Fruit fly (Drosophila melanogaster) ovary, adult (tissue): ENCODE data around the gene fbl.
A peak's percentile ranks its signal among the peaks of the same experiment; 100 is the strongest.

Experiments used
- CG17801 ChIP-seq: fragments of 200-800 bp; optimal IDR thresholded peaks from 2 replicates; lab custom pipeline; 2019; ENCODE audit warnings: missing biosample characterization, mild to moderate bottlenecking, missing genetic modification characterization, moderate library complexity; ENCODE audit not compliant: partially characterized antibody

Gene fbl

dm6 chr3L:20427449-20427848 is 43.2 kb downstream of the fbl start, which contains the start of gene CG5274:
TSS of gene CG5274 (minus strand) at chr3L:20427666.
- no peak for TF ChIP-seq CG17801 (GFP tag; lab: Kevin White, UChicago)

DNA sequence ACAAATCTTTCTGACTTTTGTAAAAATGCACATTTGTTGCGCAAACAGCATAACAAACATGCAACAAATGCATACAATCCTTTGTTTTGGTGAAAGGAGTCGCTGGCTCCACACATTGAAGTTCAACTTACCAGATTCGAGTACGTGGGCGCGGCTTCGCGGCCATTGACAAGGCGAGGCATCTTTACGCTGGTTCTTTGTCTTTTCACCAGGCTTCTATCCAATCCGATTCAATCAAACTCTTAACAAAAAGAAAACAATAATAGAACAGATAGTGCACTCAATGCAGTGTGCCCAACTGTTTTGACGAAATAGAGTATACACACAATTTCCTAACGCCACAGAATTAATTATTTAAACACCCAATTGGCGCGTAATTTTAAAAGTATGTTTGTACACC is 46.0 kb downstream of the fbl start, which contains the start of gene CG5262:
TSS of gene CG5262 (minus strand) at position 294 of the 400 bp plus-strand sequence.
- TF ChIP-seq CG17801 (GFP tag; lab: Kevin White, UChicago) = peak; percentile 33

DNA sequence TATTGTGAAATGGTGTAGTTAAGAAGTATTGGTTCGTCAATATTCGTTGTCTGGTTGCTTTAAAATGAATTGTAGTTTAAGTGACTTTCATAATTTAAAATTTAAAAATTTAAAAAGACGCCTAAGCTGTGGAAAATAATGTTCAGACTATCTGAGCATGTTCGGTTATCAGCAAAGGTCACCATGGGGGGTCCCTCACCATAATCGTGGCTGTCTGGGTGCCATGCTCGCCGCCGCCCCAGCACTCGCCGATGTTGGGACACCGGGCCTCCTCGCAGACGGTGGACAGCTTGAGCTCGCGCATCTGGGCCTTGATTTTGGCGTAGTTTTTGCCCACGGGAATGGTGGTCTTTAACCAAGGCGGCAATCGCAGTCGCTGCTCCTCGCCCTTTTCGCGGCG is 47.4 kb downstream of the fbl start:
- no peak for TF ChIP-seq CG17801 (GFP tag; lab: Kevin White, UChicago)

DNA sequence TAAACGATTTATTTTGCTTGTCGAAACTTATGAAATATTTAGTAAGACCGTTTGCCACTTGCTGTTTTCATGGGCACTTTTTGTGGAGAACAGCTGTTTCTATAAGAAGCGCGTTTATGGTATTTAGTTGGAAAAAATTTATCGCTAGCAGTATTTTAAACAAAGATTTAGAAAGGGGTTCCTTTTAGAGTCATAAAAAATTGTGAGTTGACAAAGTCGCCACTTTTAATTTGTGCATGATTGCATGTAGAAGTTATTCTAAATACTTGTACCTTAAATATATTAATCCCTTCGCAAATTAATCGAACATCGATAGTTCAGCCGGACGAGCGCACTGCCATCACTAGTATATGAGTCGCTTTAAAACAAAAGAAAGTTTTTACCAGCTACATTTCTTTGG is 48.1 kb downstream of the fbl start, which contains the start of the genes Las and Psn:
TSS of gene Las (minus strand) at position 65 of the 400 bp plus-strand sequence.
TSS of gene Psn (plus strand) at position 172 of the 400 bp plus-strand sequence.
- peak; percentile 10 for TF ChIP-seq CG17801 (GFP tag; lab: Kevin White, UChicago)

- peak; percentile 5 for TF ChIP-seq CG17801 (GFP tag; lab: Kevin White, UChicago)
These were observed 51.8 kb downstream of the fbl start, which contains the start of the genes mRpL15 and CtIP for dm6 chr3L:20436069-20436468. TSS of gene mRpL15 (minus strand) at chr3L:20436209. TSS of gene CtIP (plus strand) at chr3L:20436250.

DNA sequence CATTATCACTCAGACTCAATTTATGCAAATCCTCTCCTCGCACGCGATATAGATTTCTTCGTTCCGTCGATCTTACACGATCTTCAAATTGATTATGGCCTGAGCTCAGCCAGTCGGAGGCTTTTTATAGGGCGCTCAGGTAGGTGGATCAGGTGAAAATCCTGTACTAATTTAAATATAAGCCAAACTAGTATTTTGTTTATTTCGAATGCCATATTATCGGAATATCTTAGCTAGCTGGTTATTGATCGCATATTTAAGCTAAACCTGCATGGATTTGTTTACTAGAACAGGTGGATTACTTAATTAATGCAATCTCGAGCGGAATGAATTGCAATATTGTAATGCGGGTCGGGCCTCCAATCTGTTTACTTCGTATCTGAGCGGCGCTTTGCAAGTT is 55.5 kb downstream of the fbl start, which contains the start of gene Hpd:
TSS of gene Hpd (minus strand) at position 101 of the 400 bp plus-strand sequence.
- TF ChIP-seq CG17801 (GFP tag; lab: Kevin White, UChicago) = no peak

dm6 chr3L:20440902-20441429 is 56.7 kb downstream of the fbl start:
- no peak for TF ChIP-seq CG17801 (GFP tag; lab: Kevin White, UChicago)
